Fruit fly (Drosophila melanogaster) S2 (cell line): ENCODE measurements around the gene CG8925.

ENCODE experiments used
- CG8478 ChIP-seq: fragments of >200 bp; optimal IDR thresholded peaks from 2 replicates; lab custom pipeline; 2018
- CTCF ChIP-seq, 2 experiments: fragments of >200 bp; optimal IDR thresholded peaks; 2 replicates each; lab custom pipeline; 2018

DNA sequence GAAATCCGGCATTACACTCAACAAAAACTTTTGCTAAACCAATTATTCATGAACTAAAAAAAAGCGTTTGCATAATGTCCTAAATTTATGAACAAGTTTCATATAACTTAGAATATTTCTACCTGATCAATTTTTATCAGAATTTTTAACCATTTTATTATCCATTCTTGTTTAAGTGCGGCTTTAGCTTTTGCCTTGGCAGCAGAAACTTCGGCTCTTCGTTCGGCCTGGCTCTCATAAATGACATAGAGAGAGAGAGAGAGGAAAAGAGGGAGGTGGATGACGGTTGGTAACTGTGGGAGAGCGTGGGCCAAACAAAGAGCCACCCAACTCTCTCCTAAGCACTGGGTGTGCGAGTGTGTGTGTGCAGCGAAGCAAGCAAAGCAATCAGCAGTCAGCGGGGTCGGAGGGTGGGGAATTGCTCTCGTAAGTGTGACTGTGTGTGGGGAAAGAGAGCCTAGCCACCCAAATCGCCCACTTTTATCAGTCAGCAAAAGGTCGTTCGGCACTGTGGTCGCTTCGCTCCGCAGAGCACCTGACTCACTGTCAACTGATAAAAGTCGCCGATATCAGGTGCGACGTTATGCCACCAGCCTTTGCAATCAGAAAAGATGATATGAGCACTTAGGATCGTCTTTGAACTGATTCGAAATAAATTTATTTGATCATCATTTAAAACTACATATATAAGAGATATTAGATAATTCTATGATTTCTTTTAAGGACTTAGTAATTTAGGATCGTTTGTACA is 52.8 kb downstream of the CG8925 start:
- TF ChIP-seq CTCF (optimal IDR thresholded peaks at IDR 0.05; lab: Kevin White, UChicago), result no peak
- no peak for TF ChIP-seq CG8478
